Fruit fly (Drosophila melanogaster) S2 (cell line): Measurements from ENCODE around the gene CG44004.

Source experiments
- CG8478 ChIP-seq: fragments of >200 bp; optimal IDR thresholded peaks from 2 replicates; lab custom pipeline; 2018
- CTCF ChIP-seq, 2 experiments: fragments of >200 bp; optimal IDR thresholded peaks; 2 replicates each; lab custom pipeline; 2018

- TF ChIP-seq CG8478 (lab: Kevin White, UChicago) (no peak), CTCF (optimal IDR thresholded peaks at IDR 0.05; lab: Kevin White, UChicago) (no peak)
These were observed 27.8 kb upstream of the CG44004 start for dm6 chr3L:18101421-18101996.
